Fruit fly (Drosophila melanogaster) whole organism, embryonic: ENCODE data around the gene senju.

ENCODE experiments used
- Antp ChIP-seq: fragments of 200-800 bp; sonication (Bioruptor generic); optimal IDR thresholded peaks from 3 replicates; lab custom pipeline; 2016; ENCODE audit warnings: missing biosample characterization, missing genetic modification characterization
- CG10267 ChIP-seq: fragments of 200-800 bp; sonication (Bioruptor generic); optimal IDR thresholded peaks from 2 replicates; lab custom pipeline; 2018; ENCODE audit warnings: missing biosample characterization, mild to moderate bottlenecking, missing genetic modification characterization, moderate library complexity
- CG10979 ChIP-seq: fragments of 200-800 bp; sonication (Bioruptor generic); optimal IDR thresholded peaks from 2 replicates; lab custom pipeline; 2018; ENCODE audit warnings: missing biosample characterization, mild to moderate bottlenecking, missing genetic modification characterization, moderate library complexity
- CG12391 ChIP-seq: fragments of 200-800 bp; sonication (Bioruptor generic); optimal IDR thresholded peaks from 3 replicates; lab custom pipeline; 2018; ENCODE audit warnings: missing biosample characterization, mild to moderate bottlenecking, missing genetic modification characterization, moderate library complexity
- CG15269 ChIP-seq: fragments of 200-800 bp; sonication (Bioruptor generic); optimal IDR thresholded peaks from 2 replicates; lab custom pipeline; 2018; ENCODE audit warnings: missing biosample characterization, mild to moderate bottlenecking, missing genetic modification characterization, moderate library complexity
- CG15696 ChIP-seq: fragments of 200-800 bp; sonication (Bioruptor generic); optimal IDR thresholded peaks from 2 replicates; lab custom pipeline; 2019; ENCODE audit warnings: missing biosample characterization, mild to moderate bottlenecking, missing genetic modification characterization, moderate library complexity
- CG1602 ChIP-seq: fragments of 200-800 bp; sonication (Bioruptor generic); optimal IDR thresholded peaks from 3 replicates; lab custom pipeline; 2016; ENCODE audit warnings: missing biosample characterization, missing genetic modification characterization
- CG16815 ChIP-seq: fragments of 200-800 bp; sonication (Bioruptor generic); optimal IDR thresholded peaks from 3 replicates; lab custom pipeline; 2017; ENCODE audit warnings: missing biosample characterization, mild to moderate bottlenecking, missing genetic modification characterization
- CG16863 ChIP-seq: fragments of 200-800 bp; sonication (Bioruptor generic); optimal IDR thresholded peaks from 3 replicates; lab custom pipeline; 2016; ENCODE audit warnings: missing biosample characterization, missing genetic modification characterization
- CG17361 ChIP-seq: fragments of 200-800 bp; sonication (Bioruptor generic); IDR thresholded peaks from 3 replicates; pipeline ENCODE4 v1.3.6; 2022; ENCODE audit warnings: missing biosample characterization, missing genetic modification characterization
- CG18262 ChIP-seq: fragments of 200-800 bp; optimal IDR thresholded peaks from 3 replicates; lab custom pipeline; 2019; ENCODE audit warnings: missing biosample characterization, mild to moderate bottlenecking, missing genetic modification characterization, moderate library complexity
- CG2712 ChIP-seq: fragments of 200-800 bp; optimal IDR thresholded peaks from 3 replicates; lab custom pipeline; 2019; ENCODE audit warnings: missing biosample characterization, mild to moderate bottlenecking, missing genetic modification characterization, moderate library complexity
- CG31441 ChIP-seq: fragments of 200-800 bp; sonication (Bioruptor generic); IDR thresholded peaks from 2 replicates; pipeline ENCODE4 v1.3.6; 2022; ENCODE audit warnings: missing biosample characterization, missing genetic modification characterization
- CG33557 ChIP-seq: fragments of 200-800 bp; sonication (Bioruptor generic); optimal IDR thresholded peaks from 2 replicates; lab custom pipeline; 2019; ENCODE audit warnings: missing biosample characterization, mild to moderate bottlenecking, missing genetic modification characterization, moderate library complexity
- CG3726 ChIP-seq: fragments of 200-800 bp; sonication (Bioruptor generic); IDR thresholded peaks from 3 replicates; pipeline ENCODE4, ENCODE4 v1.3.6; 2022; ENCODE audit warnings: missing biosample characterization, missing genetic modification characterization
- CG4707 ChIP-seq: fragments of 200-800 bp; sonication (Bioruptor generic); optimal IDR thresholded peaks from 2 replicates; lab custom pipeline; 2018; ENCODE audit warnings: missing biosample characterization, mild to moderate bottlenecking, missing genetic modification characterization, moderate library complexity
- CG4730 ChIP-seq: fragments of 200-800 bp; sonication (Bioruptor generic); IDR thresholded peaks from 2 replicates; pipeline ENCODE4 v1.3.6; 2022; ENCODE audit warnings: missing biosample characterization, missing genetic modification characterization
- CG6689 ChIP-seq: fragments of 200-800 bp; sonication (Bioruptor generic); IDR thresholded peaks from 2 replicates; pipeline ENCODE4 v1.3.6; 2022; ENCODE audit warnings: missing biosample characterization, missing genetic modification characterization
- CG7271 ChIP-seq: fragments of 200-800 bp; sonication (Bioruptor generic); optimal IDR thresholded peaks from 2 replicates; lab custom pipeline; 2018; ENCODE audit warnings: missing biosample characterization, mild to moderate bottlenecking, missing genetic modification characterization, moderate library complexity
- CG7987 ChIP-seq: fragments of 200-800 bp; sonication (Bioruptor generic); optimal IDR thresholded peaks from 2 replicates; lab custom pipeline; 2018; ENCODE audit warnings: missing biosample characterization, mild to moderate bottlenecking, missing genetic modification characterization, moderate library complexity
- D19A ChIP-seq: fragments of 200-800 bp; optimal IDR thresholded peaks from 3 replicates; lab custom pipeline; 2019; ENCODE audit warnings: missing biosample characterization, mild to moderate bottlenecking, missing genetic modification characterization, moderate library complexity
- Fer3 ChIP-seq: fragments of 200-800 bp; sonication (Bioruptor generic); optimal IDR thresholded peaks from 2 replicates; lab custom pipeline; 2018; ENCODE audit warnings: missing biosample characterization, mild to moderate bottlenecking, missing genetic modification characterization, moderate library complexity
- Gsc ChIP-seq: fragments of 200-800 bp; sonication (Bioruptor generic); IDR thresholded peaks from 2 replicates; pipeline ENCODE4 v1.3.6; 2022; ENCODE audit warnings: missing biosample characterization, missing genetic modification characterization
- HLH3B ChIP-seq: fragments of 200-800 bp; sonication (Bioruptor generic); IDR thresholded peaks from 2 replicates; pipeline ENCODE4 v1.3.6; 2022; ENCODE audit warnings: missing biosample characterization, missing genetic modification characterization
- HmgZ ChIP-seq: fragments of 200-800 bp; sonication (Bioruptor generic); optimal IDR thresholded peaks from 2 replicates; lab custom pipeline; 2018; ENCODE audit warnings: missing biosample characterization, mild to moderate bottlenecking, missing genetic modification characterization
- Hr78 ChIP-seq, 2 experiments: fragments of 200-800 bp in 1 of 2; fragments of >200 bp in 1 of 2; sonication (Bioruptor generic) in 1 of 2; optimal IDR thresholded peaks; 2 replicates each; lab custom pipeline; 2017 to 2019; ENCODE audit warnings: missing biosample characterization in 2 of 2, missing genetic modification characterization in 2 of 2, mild to moderate bottlenecking in 1 of 2, moderate library complexity in 1 of 2
- Oli ChIP-seq: fragments of 200-800 bp; sonication (Bioruptor generic); optimal IDR thresholded peaks from 2 replicates; lab custom pipeline; 2018; ENCODE audit warnings: missing biosample characterization, mild to moderate bottlenecking, missing genetic modification characterization, moderate library complexity
- Pdp1 ChIP-seq, 2 experiments: fragments of 200-800 bp; sonication (Bioruptor generic); optimal IDR thresholded peaks; 3 replicates each; lab custom pipeline; 2016; ENCODE audit warnings: missing biosample characterization in 2 of 2, missing genetic modification characterization in 2 of 2, mild to moderate bottlenecking in 1 of 2, moderate library complexity in 1 of 2
- Ptx1 ChIP-seq: fragments of 200-800 bp; sonication (Bioruptor generic); IDR thresholded peaks from 2 replicates; pipeline ENCODE4 v1.3.6; 2022; ENCODE audit warnings: missing biosample characterization, missing genetic modification characterization
- Six4 ChIP-seq: fragments of 200-800 bp; sonication (Bioruptor generic); optimal IDR thresholded peaks from 2 replicates; lab custom pipeline; 2016; ENCODE audit warnings: missing biosample characterization, missing genetic modification characterization
- Ssrp ChIP-seq: fragments of 200-800 bp; sonication (Bioruptor generic); optimal IDR thresholded peaks from 2 replicates; lab custom pipeline; 2018; ENCODE audit warnings: missing biosample characterization, mild to moderate bottlenecking, missing genetic modification characterization, moderate library complexity
- TFAM ChIP-seq: fragments of 200-800 bp; sonication (Bioruptor generic); optimal IDR thresholded peaks from 2 replicates; lab custom pipeline; 2017; ENCODE audit warnings: missing biosample characterization, missing genetic modification characterization, inconsistent platforms
- Xrp1 ChIP-seq: fragments of 200-800 bp; sonication (Bioruptor generic); IDR thresholded peaks from 2 replicates; pipeline ENCODE4 v1.3.6; 2022; ENCODE audit warnings: missing biosample characterization, missing genetic modification characterization
- dmrt11E ChIP-seq: fragments of 200-800 bp; sonication (Bioruptor generic); optimal IDR thresholded peaks from 3 replicates; lab custom pipeline; 2018; ENCODE audit warnings: missing biosample characterization, mild to moderate bottlenecking, missing genetic modification characterization, moderate library complexity
- dmrt99B ChIP-seq: fragments of 200-800 bp; sonication (Bioruptor generic); optimal IDR thresholded peaks from 2 replicates; lab custom pipeline; 2018; ENCODE audit warnings: missing biosample characterization, mild to moderate bottlenecking, missing genetic modification characterization, moderate library complexity
- gfzf ChIP-seq: fragments of 200-800 bp; sonication (Bioruptor generic); optimal IDR thresholded peaks from 2 replicates; lab custom pipeline; 2016; ENCODE audit warnings: missing biosample characterization, mild to moderate bottlenecking, missing genetic modification characterization, moderate library complexity
- grau ChIP-seq: fragments of 200-800 bp; optimal IDR thresholded peaks from 3 replicates; lab custom pipeline; 2019; ENCODE audit warnings: missing biosample characterization, mild to moderate bottlenecking, missing genetic modification characterization, moderate library complexity
- ken ChIP-seq: fragments of 200-800 bp; sonication (Bioruptor generic); IDR thresholded peaks from 3 replicates; pipeline ENCODE4 v1.3.6; 2022; ENCODE audit warnings: missing biosample characterization, missing genetic modification characterization
- knrl ChIP-seq: fragments of 200-800 bp; sonication (Bioruptor generic); IDR thresholded peaks from 3 replicates; pipeline ENCODE4 v1.3.6; 2022; ENCODE audit warnings: missing biosample characterization, missing genetic modification characterization; ENCODE audit not compliant: partially characterized antibody
- lola ChIP-seq, 3 experiments: fragments of >200 bp in 2 of 3; fragments of 200-800 bp in 1 of 3; sonication (Bioruptor generic) in 1 of 3; optimal IDR thresholded peaks; 2 replicates each; lab custom pipeline; 2017 to 2019; ENCODE audit warnings: missing biosample characterization in 3 of 3, missing genetic modification characterization in 3 of 3, mild to moderate bottlenecking in 1 of 3, moderate library complexity in 1 of 3
- nerfin-1 ChIP-seq: fragments of 200-800 bp; sonication (Bioruptor generic); optimal IDR thresholded peaks from 3 replicates; lab custom pipeline; 2019; ENCODE audit warnings: missing biosample characterization, mild to moderate bottlenecking, missing genetic modification characterization, moderate library complexity
- nmo ChIP-seq: fragments of 200-800 bp; sonication (Bioruptor generic); optimal IDR thresholded peaks from 2 replicates; lab custom pipeline; 2018; ENCODE audit warnings: missing biosample characterization, mild to moderate bottlenecking, missing genetic modification characterization, moderate library complexity
- prd ChIP-seq, 3 experiments: fragments of >200 bp in 2 of 3; fragments of 200-800 bp in 1 of 3; sonication (Bioruptor generic) in 1 of 3; optimal IDR thresholded peaks in 2 of 3; IDR thresholded peaks in 1 of 3; 2 replicates in 2 of 3; 3 replicates in 1 of 3; pipeline versions ENCODE4 v1.3.6 to Lab custom; 2017 to 2022; ENCODE audit warnings: missing biosample characterization in 1 of 3, missing genetic modification characterization in 1 of 3
- sens ChIP-seq: fragments of 200-800 bp; sonication (Bioruptor generic); peaks from one replicate; lab custom pipeline; 2016; ENCODE audit warnings: missing biosample characterization, missing genetic modification characterization
- ttk ChIP-seq: fragments of 200-800 bp; sonication (Bioruptor generic); IDR thresholded peaks from 2 replicates; pipeline ENCODE4 v2.1.2; 2022; ENCODE audit warnings: missing biosample characterization, missing genetic modification characterization
- zen ChIP-seq: fragments of 200-800 bp; sonication (Bioruptor generic); optimal IDR thresholded peaks from 3 replicates; lab custom pipeline; 2018; ENCODE audit warnings: missing biosample characterization, mild to moderate bottlenecking, missing genetic modification characterization, moderate library complexity
- zf30C ChIP-seq: fragments of 200-800 bp; sonication (Bioruptor generic); optimal IDR thresholded peaks from 3 replicates; lab custom pipeline; 2018; ENCODE audit warnings: missing biosample characterization, mild to moderate bottlenecking, missing genetic modification characterization

senju gene

DNA sequence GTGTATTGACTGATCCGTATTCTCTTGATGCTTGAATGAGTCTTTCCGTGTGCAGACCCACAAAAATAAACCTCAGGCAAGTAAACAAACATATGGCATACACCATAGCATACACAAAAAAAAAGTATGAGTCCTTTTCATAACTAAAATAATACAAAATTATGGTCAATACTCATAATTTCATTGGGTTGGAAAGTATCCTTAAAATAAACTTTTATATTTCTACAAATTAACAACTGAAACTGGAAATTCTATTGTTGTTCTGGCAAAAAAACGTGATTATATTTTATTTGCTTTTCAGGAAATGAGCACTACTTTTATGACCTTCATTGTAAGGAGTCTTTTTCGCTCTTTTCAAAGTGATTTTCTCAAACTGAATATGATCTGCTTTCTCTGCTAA lies 10.6 kb upstream of the senju start (continued):
- TF ChIP-seq CG10267 (peak; percentile 36), Hr78 (GFP tag; optimal IDR thresholded peaks at IDR 0.05; lab: Kevin White, UChicago) (no peak), Xrp1 (GFP tag; lab: Robert Waterston, UW) (peak; percentile 53; the same call in 1 of the 2 replicates), CG15696 (tag; lab: Kevin White, UChicago) (peak; percentile 55), nmo (GFP tag; lab: Kevin White, UChicago) (peak; percentile 27), lola (GFP tag; optimal IDR thresholded peaks at IDR 0.05; lab: Kevin White, UChicago) (peak in 1 of 3 experiments; percentile 57), CG15269 (tag; lab: Kevin White, UChicago) (peak; percentile 23), D19A (peak; percentile 47), zen (tag; lab: Kevin White, UChicago) (peak; percentile 46), Ptx1 (GFP tag; lab: Robert Waterston, UW) (no peak), Pdp1 (GFP tag; optimal IDR thresholded peaks at IDR 0.05; lab: Kevin White, UChicago) (peak in 1 of 2 experiments; percentile 6), ken (peak; percentile 32; the same call in 1 of the 3 replicates), TFAM (GFP tag; lab: Kevin White, UChicago) (no peak), Antp (GFP tag; lab: Kevin White, UChicago) (no peak), sens (GFP tag; lab: Kevin White, UChicago) (peak; percentile 88), gfzf (no peak), Fer3 (tag; lab: Kevin White, UChicago) (peak; percentile 11), CG12391 (tag; lab: Kevin White, UChicago) (peak; percentile 42), CG33557 (GFP tag; lab: Kevin White, UChicago) (peak; percentile 29), prd (optimal IDR thresholded peaks at IDR 0.05; lab: Kevin White, UChicago) (no peak), prd (GFP tag; IDR thresholded peaks at IDR 0.05; lab: Robert Waterston, UW) (peak; percentile 47; the same call in 2 of the 3 replicates), Six4 (GFP tag; lab: Kevin White, UChicago) (peak; percentile 13), CG4730 (GFP tag; lab: Robert Waterston, UW) (no peak), grau (tag; lab: Kevin White, UChicago) (peak; percentile 42), ttk (GFP tag; lab: Robert Waterston, UW) (no peak), Oli (peak; percentile 36), CG16863 (GFP tag; lab: Kevin White, UChicago) (peak; percentile 9), CG7987 (no peak), dmrt99B (tag; lab: Kevin White, UChicago) (peak; percentile 37), HLH3B (GFP tag; lab: Robert Waterston, UW) (no peak), CG17361 (GFP tag; lab: Robert Waterston, UW) (peak; percentile 53; the same call in 2 of the 3 replicates), CG16815 (GFP tag; lab: Kevin White, UChicago) (peak; percentile 5), CG31441 (GFP tag; lab: Robert Waterston, UW) (peak; percentile 41; the same call in 1 of the 2 replicates), CG7271 (tag; lab: Kevin White, UChicago) (no peak), CG3726 (GFP tag; lab: Robert Waterston, UW) (no peak), CG4707 (GFP tag; lab: Kevin White, UChicago) (no peak), Ssrp (tag; lab: Kevin White, UChicago) (peak; percentile 46), CG1602 (GFP tag; lab: Kevin White, UChicago) (peak; percentile 17), CG2712 (peak; percentile 60), knrl (GFP tag; lab: Robert Waterston, UW) (no peak), CG10979 (tag; lab: Kevin White, UChicago) (peak; percentile 58), nerfin-1 (tag; lab: Kevin White, UChicago) (peak; percentile 25), HmgZ (tag; lab: Kevin White, UChicago) (peak; percentile 4), CG18262 (tag; lab: Kevin White, UChicago) (peak; percentile 68), dmrt11E (tag; lab: Kevin White, UChicago) (peak; percentile 62), CG6689 (GFP tag; lab: Robert Waterston, UW) (0 out of 2 replicates have a peak, but pooled peaks have one; percentile 32), Gsc (no peak), zf30C (peak; percentile 43)
